Worm (Caenorhabditis elegans): ENCODE measurements around the gene F22H10.3.

- TF ChIP-seq ama-1 (optimal IDR thresholded peaks at IDR 0.05) (no peak), flt-1 (GFP tag; IDR thresholded peaks at IDR 0.05) (no peak), tra-4 (tag; optimal IDR thresholded peaks at IDR 0.05) (no peak), ets-7 (tag; optimal IDR thresholded peaks at IDR 0.05) (no peak), scrt-1 (GFP tag; IDR thresholded peaks at IDR 0.05) (no peak), hnd-1 (tag; optimal IDR thresholded peaks at IDR 0.05) (no peak), tbx-37 (GFP tag; conservative IDR thresholded peaks at IDR 0.05) (no peak), hmbx-1 (tag; optimal IDR thresholded peaks at IDR 0.05) (no peak), tbx-11 (GFP tag; IDR thresholded peaks at IDR 0.05) (no peak), B0310.2 (tag; optimal IDR thresholded peaks at IDR 0.05) (no peak), ceh-36 (tag; optimal IDR thresholded peaks at IDR 0.05) (no peak), aly-1 (tag; optimal IDR thresholded peaks at IDR 0.05) (no peak), F13C5.2 (tag; optimal IDR thresholded peaks at IDR 0.05) (no peak), ceh-13 (GFP tag; optimal IDR thresholded peaks at IDR 0.05) (no peak)
Observed at ce11 chrX:16647222-16647621, 30.3 kb downstream of the F22H10.3 start.

Measured in whole organism, early embryonic.